Fruit fly (Drosophila melanogaster): ENCODE results near the gene CG33233.

DNA sequence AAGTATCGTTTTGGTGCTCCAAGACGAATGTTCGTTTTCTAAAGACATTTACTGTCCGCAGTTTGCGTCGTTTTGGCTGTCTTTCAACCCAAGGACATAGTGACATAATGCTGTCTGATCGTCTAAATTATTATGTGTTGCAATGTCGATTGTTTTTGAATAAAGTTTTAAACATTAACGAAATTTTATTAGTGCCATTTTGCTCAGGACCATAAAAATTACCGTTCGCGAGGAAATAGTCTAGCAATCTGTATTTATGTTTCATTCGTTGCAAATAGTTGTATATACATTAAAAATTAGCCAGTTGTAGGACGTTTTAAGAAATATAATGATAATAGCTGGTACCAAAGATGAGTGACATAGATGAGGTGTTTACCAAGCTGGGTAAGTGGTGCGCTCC, 1.9 kb downstream of the CG33233 start, which contains the start of gene CG33234:
- TF ChIP-seq cic (GFP tag; optimal IDR thresholded peaks at IDR 0.05) = no peak
- TF ChIP-seq CG11617 (GFP tag; optimal IDR thresholded peaks at IDR 0.05) = no peak
- no peak for TF ChIP-seq CG5204 (GFP tag; optimal IDR thresholded peaks at IDR 0.05)
- TF ChIP-seq CG7045 (GFP tag; optimal IDR thresholded peaks at IDR 0.05) = no peak
- no peak for TF ChIP-seq Clk (GFP tag; optimal IDR thresholded peaks at IDR 0.05)
- no peak for TF ChIP-seq Crg-1 (GFP tag; optimal IDR thresholded peaks at IDR 0.05)
- TF ChIP-seq kay (GFP tag; ENCODE audit: borderline replicate concordance) = no peak
- no peak for TF ChIP-seq bab1 (GFP tag; optimal IDR thresholded peaks at IDR 0.05)
- no peak for TF ChIP-seq CG33017 (tag; optimal IDR thresholded peaks at IDR 0.05)
- no peak for TF ChIP-seq CG14711 (tag; optimal IDR thresholded peaks at IDR 0.05)
- TF ChIP-seq ovo (GFP tag; optimal IDR thresholded peaks at IDR 0.05) = no peak
- no peak for TF ChIP-seq Mnt (GFP tag; optimal IDR thresholded peaks at IDR 0.05)
- TF ChIP-seq CG7101 (tag; optimal IDR thresholded peaks at IDR 0.05) = no peak
- no peak for TF ChIP-seq Hr96 (GFP tag; optimal IDR thresholded peaks at IDR 0.05)

All from whole organism, adult.